Fruit fly (Drosophila melanogaster) whole organism, embryonic: ENCODE data around the gene Paris.

Experiments used
- Awh ChIP-seq: fragments of 200-800 bp; sonication (Bioruptor generic); IDR thresholded peaks from 2 replicates; pipeline ENCODE4, ENCODE4 v1.3.6; 2022; ENCODE audit warnings: missing biosample characterization, missing genetic modification characterization
- CG10431 ChIP-seq: fragments of 200-800 bp; sonication (Bioruptor generic); optimal IDR thresholded peaks from 3 replicates; lab custom pipeline; 2018; ENCODE audit warnings: missing biosample characterization, mild to moderate bottlenecking, missing genetic modification characterization
- CG12155 ChIP-seq: fragments of 200-800 bp; sonication (Bioruptor generic); optimal IDR thresholded peaks from 3 replicates; lab custom pipeline; 2016; ENCODE audit warnings: missing biosample characterization, missing genetic modification characterization
- CG12299 ChIP-seq: fragments of 200-800 bp; sonication (Bioruptor generic); optimal IDR thresholded peaks from 2 replicates; lab custom pipeline; 2018; ENCODE audit warnings: missing biosample characterization, mild to moderate bottlenecking, missing genetic modification characterization
- CG12769 ChIP-seq: fragments of 200-800 bp; sonication (Bioruptor generic); optimal IDR thresholded peaks from 2 replicates; lab custom pipeline; 2019; ENCODE audit warnings: missing biosample characterization, mild to moderate bottlenecking, missing genetic modification characterization, moderate library complexity
- CG16863 ChIP-seq: fragments of 200-800 bp; sonication (Bioruptor generic); optimal IDR thresholded peaks from 3 replicates; lab custom pipeline; 2016; ENCODE audit warnings: missing biosample characterization, missing genetic modification characterization
- CG17359 ChIP-seq: fragments of 200-800 bp; sonication (Bioruptor generic); optimal IDR thresholded peaks from 3 replicates; lab custom pipeline; 2018; ENCODE audit warnings: missing biosample characterization, mild to moderate bottlenecking, missing genetic modification characterization, moderate library complexity
- CG17802 ChIP-seq: fragments of 200-800 bp; sonication (Bioruptor generic); optimal IDR thresholded peaks from 2 replicates; lab custom pipeline; 2018; ENCODE audit warnings: missing biosample characterization, mild to moderate bottlenecking, missing genetic modification characterization, moderate library complexity
- CG32767 ChIP-seq: fragments of 200-800 bp; sonication (Bioruptor generic); IDR thresholded peaks from 2 replicates; pipeline ENCODE4 v1.3.6; 2022; ENCODE audit warnings: missing biosample characterization, missing genetic modification characterization
- CG33557 ChIP-seq: fragments of 200-800 bp; sonication (Bioruptor generic); optimal IDR thresholded peaks from 2 replicates; lab custom pipeline; 2019; ENCODE audit warnings: missing biosample characterization, mild to moderate bottlenecking, missing genetic modification characterization, moderate library complexity
- CG34376 ChIP-seq: fragments of 200-800 bp; sonication (Bioruptor generic); optimal IDR thresholded peaks from 2 replicates; lab custom pipeline; 2018; ENCODE audit warnings: missing biosample characterization, mild to moderate bottlenecking, missing genetic modification characterization
- CG4854 ChIP-seq: fragments of 200-800 bp; sonication (Bioruptor generic); optimal IDR thresholded peaks from 2 replicates; lab custom pipeline; 2016; ENCODE audit warnings: missing biosample characterization, missing genetic modification characterization, inconsistent platforms
- CG6654 ChIP-seq: fragments of 200-800 bp; sonication (Bioruptor generic); optimal IDR thresholded peaks from 2 replicates; lab custom pipeline; 2017; ENCODE audit warnings: missing biosample characterization, mild to moderate bottlenecking, missing genetic modification characterization
- CG7963 ChIP-seq: fragments of 200-800 bp; sonication (Bioruptor generic); IDR thresholded peaks from 3 replicates; pipeline ENCODE4 v1.3.6; 2022; ENCODE audit warnings: missing biosample characterization, missing genetic modification characterization; ENCODE audit not compliant: partially characterized antibody
- CG8478 ChIP-seq: fragments of >200 bp; optimal IDR thresholded peaks from 2 replicates; lab custom pipeline; 2018
- CG8944 ChIP-seq: fragments of 200-800 bp; sonication (Bioruptor generic); optimal IDR thresholded peaks from 3 replicates; lab custom pipeline; 2016; ENCODE audit warnings: missing biosample characterization, missing genetic modification characterization
- CG9215 ChIP-seq: fragments of 200-800 bp; sonication (Bioruptor generic); IDR thresholded peaks from 2 replicates; pipeline ENCODE4 v1.3.6; 2022; ENCODE audit warnings: missing biosample characterization, missing genetic modification characterization
- CG9797 ChIP-seq: fragments of 200-800 bp; sonication (Bioruptor generic); optimal IDR thresholded peaks from 3 replicates; lab custom pipeline; 2018; ENCODE audit warnings: missing biosample characterization, mild to moderate bottlenecking, missing genetic modification characterization
- CoRest ChIP-seq: fragments of 200-800 bp; sonication (Bioruptor generic); optimal IDR thresholded peaks from 3 replicates; lab custom pipeline; 2018; ENCODE audit warnings: missing biosample characterization, mild to moderate bottlenecking, missing genetic modification characterization, moderate library complexity
- Dek ChIP-seq: fragments of 200-800 bp; sonication (Bioruptor generic); optimal IDR thresholded peaks from 3 replicates; lab custom pipeline; 2019; ENCODE audit warnings: missing biosample characterization, mild to moderate bottlenecking, missing genetic modification characterization, moderate library complexity
- E2f1 ChIP-seq: fragments of 200-800 bp; sonication (Bioruptor generic); IDR thresholded peaks from 2 replicates; pipeline ENCODE4 v1.3.6; 2022; ENCODE audit warnings: missing biosample characterization, missing genetic modification characterization
- Elba2 ChIP-seq: fragments of 200-800 bp; sonication (Bioruptor generic); optimal IDR thresholded peaks from 3 replicates; lab custom pipeline; 2016; ENCODE audit warnings: missing biosample characterization, missing genetic modification characterization
- H15 ChIP-seq: fragments of 200-800 bp; sonication (Bioruptor generic); IDR thresholded peaks from 3 replicates; pipeline ENCODE4 v1.3.6; 2022; ENCODE audit warnings: missing biosample characterization, missing genetic modification characterization
- HmgZ ChIP-seq: fragments of 200-800 bp; sonication (Bioruptor generic); optimal IDR thresholded peaks from 2 replicates; lab custom pipeline; 2018; ENCODE audit warnings: missing biosample characterization, mild to moderate bottlenecking, missing genetic modification characterization
- Max ChIP-seq: fragments of 200-800 bp; sonication (Bioruptor generic); optimal IDR thresholded peaks from 2 replicates; lab custom pipeline; 2016; ENCODE audit warnings: missing biosample characterization, mild to moderate bottlenecking, missing genetic modification characterization
- NC2β ChIP-seq: fragments of 200-800 bp; sonication (Bioruptor generic); optimal IDR thresholded peaks from 2 replicates; lab custom pipeline; 2016; ENCODE audit warnings: missing biosample characterization, missing genetic modification characterization
- NK7.1 ChIP-seq: fragments of 200-800 bp; sonication (Bioruptor generic); optimal IDR thresholded peaks from 3 replicates; lab custom pipeline; 2016; ENCODE audit warnings: missing biosample characterization, missing genetic modification characterization
- Oli ChIP-seq: fragments of 200-800 bp; sonication (Bioruptor generic); optimal IDR thresholded peaks from 2 replicates; lab custom pipeline; 2018; ENCODE audit warnings: missing biosample characterization, mild to moderate bottlenecking, missing genetic modification characterization, moderate library complexity
- Rfx ChIP-seq: fragments of 200-800 bp; sonication (Bioruptor generic); IDR thresholded peaks from 2 replicates; pipeline ENCODE4 v1.3.6; 2022; ENCODE audit warnings: missing biosample characterization, missing genetic modification characterization
- Scr ChIP-seq: fragments of 200-800 bp; sonication (Bioruptor generic); IDR thresholded peaks from 2 replicates; pipeline ENCODE4 v1.3.6; 2022; ENCODE audit warnings: missing biosample characterization, missing genetic modification characterization; ENCODE audit not compliant: partially characterized antibody
- Ssrp ChIP-seq: fragments of 200-800 bp; sonication (Bioruptor generic); optimal IDR thresholded peaks from 2 replicates; lab custom pipeline; 2018; ENCODE audit warnings: missing biosample characterization, mild to moderate bottlenecking, missing genetic modification characterization, moderate library complexity
- TFAM ChIP-seq: fragments of 200-800 bp; sonication (Bioruptor generic); optimal IDR thresholded peaks from 2 replicates; lab custom pipeline; 2017; ENCODE audit warnings: missing biosample characterization, missing genetic modification characterization, inconsistent platforms
- Taf1 ChIP-seq: fragments of 200-800 bp; sonication (Bioruptor generic); IDR thresholded peaks from 2 replicates; pipeline ENCODE4 v1.3.6; 2022; ENCODE audit warnings: missing biosample characterization, missing genetic modification characterization
- bbx ChIP-seq: fragments of 200-800 bp; sonication (Bioruptor generic); IDR thresholded peaks from 2 replicates; pipeline ENCODE4 v1.3.6; 2022; ENCODE audit warnings: missing biosample characterization, missing genetic modification characterization; ENCODE audit not compliant: partially characterized antibody
- cad ChIP-seq: fragments of >200 bp; optimal IDR thresholded peaks from 2 replicates; lab custom pipeline; 2017; ENCODE audit warnings: missing biosample characterization, missing genetic modification characterization
- cas ChIP-seq: fragments of 200-800 bp; sonication (Bioruptor generic); IDR thresholded peaks from 2 replicates; pipeline ENCODE4 v1.3.6; 2022; ENCODE audit warnings: missing biosample characterization, missing genetic modification characterization
- caup ChIP-seq: fragments of 200-800 bp; sonication (Bioruptor generic); optimal IDR thresholded peaks from 3 replicates; lab custom pipeline; 2017; ENCODE audit warnings: missing biosample characterization, mild to moderate bottlenecking, missing genetic modification characterization, moderate library complexity; ENCODE audit not compliant: severe bottlenecking
- cg ChIP-seq: fragments of 200-800 bp; sonication (Bioruptor generic); optimal IDR thresholded peaks from 3 replicates; lab custom pipeline; 2019; ENCODE audit warnings: missing biosample characterization, mild to moderate bottlenecking, missing genetic modification characterization, moderate library complexity
- crol ChIP-seq: fragments of 200-800 bp; sonication (Bioruptor generic); IDR thresholded peaks from 2 replicates; pipeline ENCODE4 v1.3.6; 2022; ENCODE audit warnings: missing biosample characterization, missing genetic modification characterization
- dpn ChIP-seq, 2 experiments: fragments of 200-800 bp; sonication (Bioruptor generic); optimal IDR thresholded peaks; 3 replicates each; lab custom pipeline; 2016; ENCODE audit warnings: missing biosample characterization in 2 of 2, missing genetic modification characterization in 2 of 2
- en ChIP-seq: fragments of 200-800 bp; sonication (Bioruptor generic); optimal IDR thresholded peaks from 2 replicates; lab custom pipeline; 2016; ENCODE audit warnings: missing biosample characterization, missing genetic modification characterization
- fru ChIP-seq: fragments of >200 bp; optimal IDR thresholded peaks from 2 replicates; lab custom pipeline; 2017
- gem ChIP-seq: fragments of 200-800 bp; sonication (Bioruptor generic); optimal IDR thresholded peaks from 2 replicates; lab custom pipeline; 2019; ENCODE audit warnings: missing biosample characterization, mild to moderate bottlenecking, missing genetic modification characterization, moderate library complexity
- kah ChIP-seq: fragments of 200-800 bp; sonication (Bioruptor generic); optimal IDR thresholded peaks from 2 replicates; lab custom pipeline; 2018; ENCODE audit warnings: missing biosample characterization, mild to moderate bottlenecking, missing genetic modification characterization
- prd ChIP-seq, 3 experiments: fragments of >200 bp in 2 of 3; fragments of 200-800 bp in 1 of 3; sonication (Bioruptor generic) in 1 of 3; optimal IDR thresholded peaks in 2 of 3; IDR thresholded peaks in 1 of 3; 2 replicates in 2 of 3; 3 replicates in 1 of 3; pipeline versions ENCODE4 v1.3.6 to Lab custom; 2017 to 2022; ENCODE audit warnings: missing biosample characterization in 1 of 3, missing genetic modification characterization in 1 of 3
- row ChIP-seq: fragments of 200-800 bp; sonication (Bioruptor generic); IDR thresholded peaks from 3 replicates; pipeline ENCODE4 v1.3.6; 2022; ENCODE audit warnings: missing biosample characterization, missing genetic modification characterization
- seq ChIP-seq: fragments of 200-800 bp; sonication (Bioruptor generic); IDR thresholded peaks from 2 replicates; pipeline ENCODE4 v1.3.6; 2022; ENCODE audit warnings: missing biosample characterization, missing genetic modification characterization
- sima ChIP-seq: fragments of 200-800 bp; sonication (Bioruptor generic); optimal IDR thresholded peaks from 2 replicates; lab custom pipeline; 2016; ENCODE audit warnings: missing biosample characterization, missing genetic modification characterization
- sisA ChIP-seq: fragments of 200-800 bp; sonication (Bioruptor generic); IDR thresholded peaks from 2 replicates; pipeline ENCODE4 v1.3.6; 2022; ENCODE audit warnings: missing biosample characterization, missing genetic modification characterization
- stwl ChIP-seq: fragments of 200-800 bp; sonication (Bioruptor generic); optimal IDR thresholded peaks from 3 replicates; lab custom pipeline; 2018; ENCODE audit warnings: missing biosample characterization, mild to moderate bottlenecking, missing genetic modification characterization, moderate library complexity
- tap ChIP-seq: fragments of 200-800 bp; optimal IDR thresholded peaks from 3 replicates; lab custom pipeline; 2019; ENCODE audit warnings: missing biosample characterization, mild to moderate bottlenecking, missing genetic modification characterization, moderate library complexity
- z ChIP-seq: fragments of 200-800 bp; sonication (Bioruptor generic); IDR thresholded peaks from 3 replicates; pipeline ENCODE4 v1.3.6; 2022; ENCODE audit warnings: missing biosample characterization, missing genetic modification characterization

Paris gene

dm6 chr2L:4463323-4463722, at the start of gene Paris, which contains the start of gene CG15443 (continued):
- no peak for TF ChIP-seq CG8944 (GFP tag; lab: Kevin White, UChicago)
- peak; percentile 9 for TF ChIP-seq HmgZ (tag; lab: Kevin White, UChicago)
- no peak for TF ChIP-seq CG9797 (GFP tag; lab: Kevin White, UChicago)
- peak; percentile 90 for TF ChIP-seq CG7963
- TF ChIP-seq en (GFP tag; lab: Kevin White, UChicago), result no peak
- TF ChIP-seq Dek, result no peak
- no peak for TF ChIP-seq Elba2
- TF ChIP-seq Awh (GFP tag; lab: Robert Waterston, UW), result no peak
- no peak for TF ChIP-seq dpn (GFP tag; optimal IDR thresholded peaks at IDR 0.05; lab: Kevin White, UChicago)
- TF ChIP-seq Scr, result peak; percentile 73
- TF ChIP-seq E2f1 (GFP tag; lab: Robert Waterston, UW), result no peak
- no peak for TF ChIP-seq CG4854 (GFP tag; lab: Kevin White, UChicago)
- no peak for TF ChIP-seq CG17802 (tag; lab: Kevin White, UChicago)
- TF ChIP-seq fru, result no peak
- TF ChIP-seq NC2β (GFP tag; lab: Kevin White, UChicago), result no peak
- TF ChIP-seq CG8478 (lab: Kevin White, UChicago), result no peak
- peak; percentile 34; the same call in 1 of the 3 replicates for TF ChIP-seq row
- peak; percentile 28 for TF ChIP-seq CG17359 (tag; lab: Kevin White, UChicago)
- no peak for TF ChIP-seq CG9215 (GFP tag; lab: Robert Waterston, UW)
- TF ChIP-seq CG32767 (GFP tag; lab: Robert Waterston, UW), result no peak
- TF ChIP-seq Oli, result no peak
- TF ChIP-seq crol (GFP tag; lab: Robert Waterston, UW), result no peak
- TF ChIP-seq CG10431 (GFP tag; lab: Kevin White, UChicago), result peak; percentile 3
- TF ChIP-seq z (GFP tag; lab: Robert Waterston, UW), result no peak
- no peak for TF ChIP-seq cad
- TF ChIP-seq caup (GFP tag; lab: Kevin White, UChicago), result no peak
- 0 out of 3 replicates have a peak, but pooled peaks have one; percentile 21 for TF ChIP-seq H15
- TF ChIP-seq CG16863 (GFP tag; lab: Kevin White, UChicago), result no peak
- peak; percentile 39 for TF ChIP-seq CoRest
- TF ChIP-seq gem (tag; lab: Kevin White, UChicago), result no peak
- TF ChIP-seq cas (GFP tag; lab: Robert Waterston, UW), result no peak
- TF ChIP-seq seq (GFP tag; lab: Robert Waterston, UW), result no peak
- no peak for TF ChIP-seq tap
- no peak for TF ChIP-seq CG6654 (GFP tag; lab: Kevin White, UChicago)
- TF ChIP-seq prd (optimal IDR thresholded peaks at IDR 0.05; lab: Kevin White, UChicago), result no peak
- TF ChIP-seq prd (GFP tag; IDR thresholded peaks at IDR 0.05; lab: Robert Waterston, UW), result no peak
- TF ChIP-seq stwl, result peak; percentile 97
- TF ChIP-seq cg (GFP tag; lab: Kevin White, UChicago), result no peak
- peak; percentile 49 for TF ChIP-seq CG34376 (GFP tag; lab: Kevin White, UChicago)
- TF ChIP-seq sisA (GFP tag; lab: Robert Waterston, UW), result no peak
- peak; percentile 35 for TF ChIP-seq CG33557 (GFP tag; lab: Kevin White, UChicago)
- no peak for TF ChIP-seq CG12155 (GFP tag; lab: Kevin White, UChicago)
- no peak for TF ChIP-seq Taf1 (GFP tag; lab: Robert Waterston, UW)
- no peak for TF ChIP-seq TFAM (GFP tag; lab: Kevin White, UChicago)
- TF ChIP-seq CG12299 (tag; lab: Kevin White, UChicago), result no peak
- no peak for TF ChIP-seq NK7.1 (GFP tag; lab: Kevin White, UChicago)
- peak; percentile 50 for TF ChIP-seq kah
- TF ChIP-seq sima (GFP tag; lab: Kevin White, UChicago), result no peak
- TF ChIP-seq Ssrp (tag; lab: Kevin White, UChicago), result no peak
- no peak for TF ChIP-seq Max (GFP tag; lab: Kevin White, UChicago)
- no peak for TF ChIP-seq CG12769 (tag; lab: Kevin White, UChicago)
- peak; percentile 87 for TF ChIP-seq bbx (GFP tag; lab: Robert Waterston, UW)
- peak; percentile 31; the same call in 1 of the 2 replicates for TF ChIP-seq Rfx
